Fruit fly (Drosophila melanogaster): ENCODE data around the gene Tsp86D.

Tsp86D gene

DNA sequence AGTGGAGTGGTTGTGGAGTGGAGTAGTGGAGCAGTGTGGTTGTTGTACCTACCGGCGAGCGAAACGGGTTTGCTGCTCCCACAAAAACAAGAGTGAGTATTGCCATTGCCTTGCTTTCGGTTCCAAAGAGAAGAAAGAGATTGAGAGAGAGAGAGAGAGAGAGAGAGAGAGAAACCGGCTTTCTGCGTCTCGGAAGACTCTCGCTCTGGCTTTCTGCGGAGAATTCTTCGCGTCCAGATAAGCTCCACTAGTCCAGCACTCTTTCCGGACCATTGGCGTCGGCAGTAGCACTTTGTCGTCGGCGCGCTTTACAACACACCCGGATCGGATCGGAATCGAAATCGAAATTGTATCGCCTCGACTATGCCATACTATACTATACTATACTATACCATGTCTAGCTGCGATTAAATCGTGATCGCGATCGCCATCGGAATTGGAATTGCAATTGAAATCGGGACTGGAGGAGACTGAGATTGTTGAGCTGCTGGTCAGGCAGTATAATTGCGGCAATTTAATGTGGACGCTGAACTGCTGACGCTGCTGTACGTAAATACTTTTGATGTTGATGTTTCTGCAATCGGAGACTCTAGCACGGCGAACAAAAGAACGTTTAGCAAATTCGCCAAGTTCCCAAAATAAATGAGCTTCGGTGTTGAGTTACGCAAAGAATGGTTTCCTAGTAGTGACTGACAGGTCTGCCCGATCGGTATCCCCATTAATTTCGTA lies 41.5 kb upstream of the Tsp86D start, which contains the start of gene Cad86C (continued):
- TF ChIP-seq CG13624 (GFP tag; optimal IDR thresholded peaks at IDR 0.05) (peak; percentile 10), br (optimal IDR thresholded peaks at IDR 0.05) (no peak), gfzf (GFP tag; optimal IDR thresholded peaks at IDR 0.05) (no peak), CG10462 (GFP tag; optimal IDR thresholded peaks at IDR 0.05) (no peak), CG7372 (GFP tag; IDR thresholded peaks at IDR 0.05) (no peak), CG12071 (GFP tag; optimal IDR thresholded peaks at IDR 0.05) (peak; percentile 30), fu2 (GFP tag; optimal IDR thresholded peaks at IDR 0.05) (no peak), Sry-β (GFP tag; optimal IDR thresholded peaks at IDR 0.05) (no peak), CG32767 (GFP tag; IDR thresholded peaks at IDR 0.05) (no peak), CG6765 (GFP tag; optimal IDR thresholded peaks at IDR 0.05) (peak; percentile 2), Vsx1 (GFP tag; optimal IDR thresholded peaks at IDR 0.05) (no peak), CG11723 (GFP tag; optimal IDR thresholded peaks at IDR 0.05) (no peak), toy (GFP tag; IDR thresholded peaks at IDR 0.05) (no peak), sna (GFP tag; IDR thresholded peaks at IDR 0.05; ENCODE audit: partially characterized antibody) (peak; percentile 67), Sox102F (GFP tag; optimal IDR thresholded peaks at IDR 0.05) (no peak), CG18599 (GFP tag; optimal IDR thresholded peaks at IDR 0.05) (no peak), CG34376 (GFP tag; optimal IDR thresholded peaks at IDR 0.05) (peak; percentile 19), dmrt99B (tag; optimal IDR thresholded peaks at IDR 0.05) (no peak), bsh (GFP tag; optimal IDR thresholded peaks at IDR 0.05) (peak in 1 of 2 experiments; percentile 43), klu (GFP tag; IDR thresholded peaks at IDR 0.05) (no peak), bbx (GFP tag; IDR thresholded peaks at IDR 0.05; ENCODE audit: partially characterized antibody) (peak; percentile 59; the same call in 1 of the 2 replicates), tx (GFP tag; optimal IDR thresholded peaks at IDR 0.05) (no peak), CG6175 (GFP tag; IDR thresholded peaks at IDR 0.05) (no peak), stwl (tag; optimal IDR thresholded peaks at IDR 0.05) (no peak), CG7963 (GFP tag; IDR thresholded peaks at IDR 0.05; ENCODE audit: partially characterized antibody) (0 out of 3 replicates have a peak, but pooled peaks have one; percentile 40), GATAe (GFP tag; conservative IDR thresholded peaks at IDR 0.05) (no peak), CG4707 (GFP tag; optimal IDR thresholded peaks at IDR 0.05) (no peak), lbe (GFP tag; optimal IDR thresholded peaks at IDR 0.05) (peak; percentile 72), Camta (GFP tag; optimal IDR thresholded peaks at IDR 0.05) (no peak), CG10565 (GFP tag; optimal IDR thresholded peaks at IDR 0.05) (no peak), oc (tag; optimal IDR thresholded peaks at IDR 0.05) (peak; percentile 3), CG13296 (GFP tag; optimal IDR thresholded peaks at IDR 0.05) (no peak), zfh2 (GFP tag; optimal IDR thresholded peaks at IDR 0.05) (no peak), gsb-n (tag; optimal IDR thresholded peaks at IDR 0.05) (no peak), lilli (GFP tag; optimal IDR thresholded peaks at IDR 0.05) (no peak), ase (GFP tag; IDR thresholded peaks at IDR 0.05) (no peak), unc-4 (GFP tag; IDR thresholded peaks at IDR 0.05; ENCODE audit: partially characterized antibody) (peak; percentile 45; the same call in 1 of the 2 replicates), CG10321 (GFP tag; IDR thresholded peaks at IDR 0.05) (no peak), Fer1 (GFP tag; optimal IDR thresholded peaks at IDR 0.05) (no peak), Meics (GFP tag; optimal IDR thresholded peaks at IDR 0.05) (no peak), ab (GFP tag; optimal IDR thresholded peaks at IDR 0.05) (no peak), Asciz (GFP tag; optimal IDR thresholded peaks at IDR 0.05) (peak; percentile 11), cad (GFP tag; optimal IDR thresholded peaks at IDR 0.05) (no peak), so (GFP tag; IDR thresholded peaks at IDR 0.05) (peak; percentile 21; the same call in 1 of the 3 replicates), slp2 (GFP tag; optimal IDR thresholded peaks at IDR 0.05) (no peak), pum (GFP tag; optimal IDR thresholded peaks at IDR 0.05) (no peak), CG3995 (GFP tag; optimal IDR thresholded peaks at IDR 0.05) (no peak), da (GFP tag; optimal IDR thresholded peaks at IDR 0.05) (no peak), CG14860 (GFP tag; IDR thresholded peaks at IDR 0.05; ENCODE audit: partially characterized antibody) (peak; percentile 62), eyg (GFP tag; optimal IDR thresholded peaks at IDR 0.05) (peak; percentile 0)

Data from whole organism, embryonic.